Worm (Caenorhabditis elegans) whole organism, L3 larva: ENCODE data around the gene nhr-76.

Experiments
- R02D3.7 ChIP-seq: fragments of 150-350 bp; optimal IDR thresholded peaks from 2 replicates; lab custom pipeline; 2014; ENCODE audit warnings: missing biosample characterization, missing genetic modification characterization
- egl-5 ChIP-seq: fragments of 150-350 bp; optimal IDR thresholded peaks from 2 replicates; lab custom pipeline; 2017; ENCODE audit warnings: missing biosample characterization, missing genetic modification reagents, missing genetic modification characterization, inconsistent platforms
- lin-15B ChIP-seq: fragments of 150-350 bp; optimal IDR thresholded peaks from 2 replicates; lab custom pipeline; 2014; ENCODE audit warnings: missing biosample characterization, missing genetic modification characterization
- lin-39 ChIP-seq: fragments of 150-350 bp; optimal IDR thresholded peaks from 2 replicates; lab custom pipeline; 2018; ENCODE audit warnings: missing biosample characterization, missing genetic modification reagents, missing genetic modification characterization
- lsy-12 ChIP-seq: sonication (generic microtip); optimal IDR thresholded peaks from 2 replicates; lab custom pipeline; 2016; ENCODE audit warnings: mild to moderate bottlenecking, missing genetic modification characterization, missing compliant biosample characterization
- mdl-1 ChIP-seq: fragments of 150-350 bp; optimal IDR thresholded peaks from 2 replicates; lab custom pipeline; 2014; ENCODE audit warnings: missing biosample characterization, missing genetic modification characterization
- nhr-25 ChIP-seq: sonication (generic microtip); optimal IDR thresholded peaks from 2 replicates; lab custom pipeline; 2017; ENCODE audit warnings: missing biosample characterization, missing genetic modification characterization
- nhr-77 ChIP-seq: fragments of 150-350 bp; optimal IDR thresholded peaks from 2 replicates; lab custom pipeline; 2014; ENCODE audit warnings: missing biosample characterization, missing genetic modification characterization
- pqm-1 ChIP-seq: fragments of 150-350 bp; optimal IDR thresholded peaks from 2 replicates; lab custom pipeline; 2017; ENCODE audit warnings: missing biosample characterization, missing genetic modification characterization, inconsistent platforms
- skn-1 ChIP-seq: fragments of 150-350 bp; optimal IDR thresholded peaks from 2 replicates; lab custom pipeline; 2014; ENCODE audit warnings: missing biosample characterization, missing genetic modification characterization
- unc-39 ChIP-seq: sonication (generic microtip); optimal IDR thresholded peaks from 4 replicates; lab custom pipeline; 2017; ENCODE audit warnings: missing biosample characterization, missing genetic modification characterization
- unc-62 ChIP-seq: fragments of 150-350 bp; sonication (generic microtip); optimal IDR thresholded peaks from 4 replicates; lab custom pipeline; 2014; ENCODE audit warnings: missing biosample characterization, missing genetic modification reagents, missing genetic modification characterization

- no peak for TF ChIP-seq unc-62 (GFP tag; lab: Kevin White, UChicago)
- no peak for TF ChIP-seq unc-39 (tag; lab: Kevin White, UChicago)
- no peak for TF ChIP-seq egl-5 (tag; lab: Kevin White, UChicago)
- no peak for TF ChIP-seq R02D3.7 (tag; lab: Kevin White, UChicago)
- no peak for TF ChIP-seq skn-1 (tag; lab: Kevin White, UChicago)
- TF ChIP-seq lsy-12 (tag; lab: Kevin White, UChicago), result no peak
- no peak for TF ChIP-seq pqm-1 (tag; lab: Kevin White, UChicago)
- no peak for TF ChIP-seq nhr-77 (tag; lab: Kevin White, UChicago)
- TF ChIP-seq lin-15B, result no peak
- TF ChIP-seq lin-39 (tag; lab: Kevin White, UChicago), result no peak
- no peak for TF ChIP-seq mdl-1 (tag; lab: Kevin White, UChicago)
- TF ChIP-seq nhr-25 (tag; lab: Kevin White, UChicago), result no peak
Measured at ce11 chrIV:653138-653848, 26.0 kb downstream of the nhr-76 start, which contains the start of gene K11H12.1.
